Worm (Caenorhabditis elegans): ENCODE results near the gene F56C9.3.

The F56C9.3 gene

DNA sequence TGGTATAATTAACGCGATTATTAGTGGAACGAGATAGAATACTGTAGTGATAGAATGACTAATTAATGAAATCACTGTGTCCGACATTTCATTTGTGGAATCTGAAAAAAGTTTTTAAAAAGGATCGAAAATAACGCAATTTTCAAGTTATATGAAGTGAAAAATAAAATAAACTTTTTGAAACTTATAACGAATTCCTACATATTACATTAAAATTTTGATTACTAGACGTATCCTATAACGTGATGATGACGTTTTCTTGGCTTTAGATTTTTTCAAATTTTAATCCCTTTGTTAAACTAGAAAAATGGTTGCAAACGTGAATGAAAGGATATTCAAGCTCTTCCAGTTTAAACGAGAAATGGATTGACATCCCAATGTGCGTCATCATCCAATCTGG, 20.6 kb upstream of the F56C9.3 start, which contains the start of gene algn-11:
Gene algn-11, minus strand, starts transcription at position 101 of the 400 bp plus-strand sequence.
- TF ChIP-seq fos-1 (tag; optimal IDR thresholded peaks at IDR 0.05): no peak
- no peak for TF ChIP-seq mef-2 (tag; optimal IDR thresholded peaks at IDR 0.05)
- TF ChIP-seq lin-15B (tag; optimal IDR thresholded peaks at IDR 0.05): no peak

DNA sequence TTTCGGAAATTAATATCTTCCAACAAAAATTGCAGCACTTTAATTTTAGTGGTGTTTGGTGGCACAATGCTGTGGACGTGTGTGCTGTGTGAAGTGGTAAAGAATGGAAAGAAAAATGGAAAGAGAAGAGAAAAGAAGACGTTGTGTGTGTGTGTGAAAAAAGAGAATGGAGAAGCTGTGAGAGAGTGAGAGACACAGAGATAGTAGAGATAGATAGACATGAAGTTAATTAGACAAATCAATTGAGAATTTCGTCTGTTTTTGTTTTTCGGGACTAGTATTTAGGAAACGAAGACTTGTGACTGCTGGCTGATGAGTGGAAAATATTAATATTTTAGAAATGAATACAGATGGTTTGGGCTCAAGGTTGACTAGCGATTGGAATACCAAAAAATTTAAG, 19.9 kb upstream of the F56C9.3 start:
- TF ChIP-seq snu-23 (GFP tag; optimal IDR thresholded peaks at IDR 0.05) (peak; percentile 9), skn-1 (tag; optimal IDR thresholded peaks at IDR 0.05) (no peak), lsy-2 (tag; optimal IDR thresholded peaks at IDR 0.05) (peak in 1 of 2 experiments; percentile 4), blmp-1 (tag; optimal IDR thresholded peaks at IDR 0.05) (peak; percentile 17), sup-37 (GFP tag; optimal IDR thresholded peaks at IDR 0.05) (no peak), aly-2 (tag; optimal IDR thresholded peaks at IDR 0.05) (no peak), lin-14 (GFP tag; optimal IDR thresholded peaks at IDR 0.05) (peak; percentile 51), ceh-82 (tag; optimal IDR thresholded peaks at IDR 0.05) (no peak), nhr-71 (tag; optimal IDR thresholded peaks at IDR 0.05) (peak; percentile 16), dsc-1 (tag; optimal IDR thresholded peaks at IDR 0.05) (peak; percentile 12)

ce11 chrIII:7292569-7292968, 18.5 kb upstream of the F56C9.3 start:
- TF ChIP-seq mep-1 (tag; optimal IDR thresholded peaks at IDR 0.05): peak; percentile 69
- TF ChIP-seq blmp-1 (tag; optimal IDR thresholded peaks at IDR 0.05): peak; percentile 98
- TF ChIP-seq hlh-4 (tag; optimal IDR thresholded peaks at IDR 0.05): no peak
- TF ChIP-seq dpl-1 (GFP tag; optimal IDR thresholded peaks at IDR 0.05): peak in 1 of 3 experiments; percentile 32
- peak in 1 of 2 experiments; percentile 5 for TF ChIP-seq efl-1 (optimal IDR thresholded peaks at IDR 0.05)
- no peak for TF ChIP-seq efl-1 (GFP tag; optimal IDR thresholded peaks at IDR 0.05 in 1 of 2)
- TF ChIP-seq egl-13 (tag; optimal IDR thresholded peaks at IDR 0.05): no peak
- TF ChIP-seq alr-1 (tag; optimal IDR thresholded peaks at IDR 0.05; ENCODE audit: borderline replicate concordance): no peak
- TF ChIP-seq lsy-2 (tag; optimal IDR thresholded peaks at IDR 0.05): peak in 1 of 2 experiments; percentile 28
- TF ChIP-seq ceh-63 (GFP tag; optimal IDR thresholded peaks at IDR 0.05): no peak
- no peak for TF ChIP-seq sox-4 (tag; optimal IDR thresholded peaks at IDR 0.05)
- no peak for TF ChIP-seq egl-27 (tag; optimal IDR thresholded peaks at IDR 0.05)
- no peak for TF ChIP-seq elt-3 (tag; optimal IDR thresholded peaks at IDR 0.05)
- TF ChIP-seq lin-14 (GFP tag; optimal IDR thresholded peaks at IDR 0.05): peak; percentile 61
- TF ChIP-seq sptf-1 (tag; optimal IDR thresholded peaks at IDR 0.05): no peak
- TF ChIP-seq C16A3.4 (tag; optimal IDR thresholded peaks at IDR 0.05): peak; percentile 22
- no peak for TF ChIP-seq nhr-71 (tag; optimal IDR thresholded peaks at IDR 0.05)
- peak; percentile 4 for TF ChIP-seq rnt-1 (tag; optimal IDR thresholded peaks at IDR 0.05)
- TF ChIP-seq pqm-1 (tag; optimal IDR thresholded peaks at IDR 0.05): no peak
- no peak for TF ChIP-seq mab-9 (GFP tag; IDR thresholded peaks at IDR 0.05)
- TF ChIP-seq snu-23 (GFP tag; optimal IDR thresholded peaks at IDR 0.05): peak; percentile 10
- TF ChIP-seq nhr-12 (tag; optimal IDR thresholded peaks at IDR 0.05): no peak
- peak; percentile 49 for TF ChIP-seq skn-1 (tag; optimal IDR thresholded peaks at IDR 0.05)
- peak; percentile 22 to 33 for TF ChIP-seq lin-35 (GFP tag; optimal IDR thresholded peaks at IDR 0.05)

DNA sequence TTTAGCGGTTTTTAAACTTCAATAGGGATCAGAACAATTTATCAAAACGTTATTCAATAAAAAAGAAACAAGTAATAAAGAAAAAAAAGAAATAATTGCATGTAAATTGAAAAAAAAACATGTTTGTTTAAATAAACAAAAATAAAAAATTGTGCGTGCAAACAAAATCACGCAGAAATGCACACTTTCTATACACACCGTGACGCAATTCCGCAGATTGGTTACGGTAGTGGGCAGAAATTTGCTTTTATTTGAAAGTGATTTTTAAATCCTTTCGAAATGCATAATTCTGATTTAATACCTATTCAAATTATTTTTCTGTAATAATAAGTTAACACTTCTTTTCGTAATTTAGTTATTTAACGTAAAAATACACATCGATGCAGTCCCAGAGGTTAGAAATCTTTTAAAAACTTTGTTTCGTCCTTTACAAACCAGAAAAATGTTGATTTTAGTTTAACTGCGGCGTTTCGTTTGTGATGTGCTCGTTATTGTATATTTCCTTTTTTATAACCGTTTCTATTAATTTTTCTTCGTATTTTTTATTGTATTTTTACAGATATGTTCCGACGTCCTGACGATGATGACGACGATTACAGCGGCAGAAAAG, 17.9 kb upstream of the F56C9.3 start, which contains the start of gene cwf-19L2:
Gene cwf-19L2, plus strand, starts transcription at position 560 of the 610 bp plus-strand sequence.
- TF ChIP-seq lin-35 (GFP tag; optimal IDR thresholded peaks at IDR 0.05) (peak in 1 of 2 experiments; percentile 3), jun-1 (tag; optimal IDR thresholded peaks at IDR 0.05) (no peak), efl-1 (optimal IDR thresholded peaks at IDR 0.05) (peak; percentile 2 to 67), efl-1 (GFP tag; optimal IDR thresholded peaks at IDR 0.05 in 1 of 2) (no peak), nhr-90 (tag; optimal IDR thresholded peaks at IDR 0.05; ENCODE audit: poor library complexity) (no peak), lsy-2 (tag; optimal IDR thresholded peaks at IDR 0.05) (peak; percentile 44 to 70), lir-3 (tag; optimal IDR thresholded peaks at IDR 0.05; ENCODE audit: poor library complexity) (no peak), elt-3 (tag; optimal IDR thresholded peaks at IDR 0.05) (no peak), vab-15 (tag; optimal IDR thresholded peaks at IDR 0.05) (no peak), ztf-11 (tag; optimal IDR thresholded peaks at IDR 0.05) (no peak), F16B12.6 (tag; optimal IDR thresholded peaks at IDR 0.05) (peak; percentile 57), xbp-1 (tag; optimal IDR thresholded peaks at IDR 0.05) (no peak), sptf-1 (tag; optimal IDR thresholded peaks at IDR 0.05) (no peak), lin-13 (GFP tag; optimal IDR thresholded peaks at IDR 0.05) (no peak), nhr-76 (tag; optimal IDR thresholded peaks at IDR 0.05) (no peak), pax-3 (tag; optimal IDR thresholded peaks at IDR 0.05) (no peak)

Data from whole organism, L1 larva.